Fruit fly (Drosophila melanogaster): ENCODE results near the gene Kap-alpha3.

The Kap-alpha3 gene

dm6 chr3R:9618331-9618730 is 40.8 kb upstream of the Kap-alpha3 start (continued):
- TF ChIP-seq dpn (GFP tag; optimal IDR thresholded peaks at IDR 0.05) (peak; percentile 67 to 76), pb (GFP tag; optimal IDR thresholded peaks at IDR 0.05) (peak; percentile 42), CG7271 (tag; optimal IDR thresholded peaks at IDR 0.05) (no peak), slbo (GFP tag; IDR thresholded peaks at IDR 0.05) (peak; percentile 80), HmgD (GFP tag; optimal IDR thresholded peaks at IDR 0.05) (no peak), slou (GFP tag; optimal IDR thresholded peaks at IDR 0.05) (peak; percentile 10), CG10366 (GFP tag; IDR thresholded peaks at IDR 0.05) (peak; percentile 83), Lhr (GFP tag; optimal IDR thresholded peaks at IDR 0.05) (peak; percentile 25), pfk (GFP tag; optimal IDR thresholded peaks at IDR 0.05) (no peak), zen (tag; optimal IDR thresholded peaks at IDR 0.05) (peak; percentile 76), Ssrp (tag; optimal IDR thresholded peaks at IDR 0.05) (peak; percentile 74), Ets97D (GFP tag; optimal IDR thresholded peaks at IDR 0.05) (peak; percentile 12), Rfx (GFP tag; IDR thresholded peaks at IDR 0.05) (peak; percentile 71), zf30C (GFP tag; optimal IDR thresholded peaks at IDR 0.05) (no peak), gt (GFP tag; IDR thresholded peaks at IDR 0.05) (peak; percentile 50), prd (optimal IDR thresholded peaks at IDR 0.05) (no peak), prd (GFP tag; IDR thresholded peaks at IDR 0.05) (peak; percentile 91), CG12391 (tag; optimal IDR thresholded peaks at IDR 0.05) (peak; percentile 72), hb (GFP tag; IDR thresholded peaks at IDR 0.05; ENCODE audit: partially characterized antibody) (no peak), gsb (GFP tag; IDR thresholded peaks at IDR 0.05) (no peak), CG10959 (GFP tag; IDR thresholded peaks at IDR 0.05) (peak; percentile 76), yki (optimal IDR thresholded peaks at IDR 0.05) (no peak), Hmr (GFP tag; optimal IDR thresholded peaks at IDR 0.05) (peak; percentile 48), CG16815 (GFP tag; optimal IDR thresholded peaks at IDR 0.05) (peak; percentile 56), CG34224 (GFP tag; IDR thresholded peaks at IDR 0.05; ENCODE audit: partially characterized antibody) (no peak), ems (GFP tag; optimal IDR thresholded peaks at IDR 0.05) (peak; percentile 58), disco-r (GFP tag; optimal IDR thresholded peaks at IDR 0.05) (peak; percentile 30), sd (tag; optimal IDR thresholded peaks at IDR 0.05) (peak; percentile 20), Side (GFP tag; optimal IDR thresholded peaks at IDR 0.05) (peak; percentile 66), ac (GFP tag; optimal IDR thresholded peaks at IDR 0.05) (peak; percentile 25), vnd (GFP tag; IDR thresholded peaks at IDR 0.05; ENCODE audit: partially characterized antibody) (no peak), dm (GFP tag; optimal IDR thresholded peaks at IDR 0.05) (peak; percentile 2), corto (GFP tag; optimal IDR thresholded peaks at IDR 0.05) (no peak), CG6254 (GFP tag; optimal IDR thresholded peaks at IDR 0.05) (peak; percentile 52), zen2 (GFP tag; IDR thresholded peaks at IDR 0.05; ENCODE audit: partially characterized antibody) (no peak), CG6683 (GFP tag; optimal IDR thresholded peaks at IDR 0.05) (peak; percentile 2), NC2β (GFP tag; optimal IDR thresholded peaks at IDR 0.05) (peak; percentile 71), tll (GFP tag; optimal IDR thresholded peaks at IDR 0.05) (no peak), CG14050 (GFP tag; IDR thresholded peaks at IDR 0.05) (peak; percentile 64), CG3847 (GFP tag; IDR thresholded peaks at IDR 0.05) (peak; percentile 55), ase (GFP tag; IDR thresholded peaks at IDR 0.05) (peak; percentile 74; the same call in 2 of the 3 replicates), CHES-1-like (GFP tag; optimal IDR thresholded peaks at IDR 0.05) (no peak), kay (GFP tag; optimal IDR thresholded peaks at IDR 0.05) (no peak), CG1233 (GFP tag; optimal IDR thresholded peaks at IDR 0.05) (peak; percentile 66), twi (tag; optimal IDR thresholded peaks at IDR 0.05) (peak; percentile 17), dimm (GFP tag; IDR thresholded peaks at IDR 0.05) (peak; percentile 58), CG11696 (GFP tag; IDR thresholded peaks at IDR 0.05) (0 out of 2 replicates have a peak, but pooled peaks have one; percentile 52), seq (GFP tag; IDR thresholded peaks at IDR 0.05) (peak; percentile 65), sug (tag; optimal IDR thresholded peaks at IDR 0.05) (no peak), CG16813 (GFP tag; IDR thresholded peaks at IDR 0.05; ENCODE audit: partially characterized antibody) (no peak), HHEX (GFP tag; optimal IDR thresholded peaks at IDR 0.05) (peak; percentile 60)

All from whole organism, embryonic.